Fruit fly (Drosophila melanogaster) whole organism, adult: ENCODE results near the gene Unr.

Experiments
- CG7045 ChIP-seq: fragments of 200-800 bp; sonication (Bioruptor generic); optimal IDR thresholded peaks from 2 replicates; lab custom pipeline; 2017; ENCODE audit warnings: missing biosample characterization, mild to moderate bottlenecking, missing genetic modification characterization
- cnc ChIP-seq, 2 experiments: fragments of >200 bp; optimal IDR thresholded peaks; 2 replicates each; lab custom pipeline; 2017
- ovo ChIP-seq: fragments of 200-800 bp; sonication (Bioruptor generic); optimal IDR thresholded peaks from 2 replicates; lab custom pipeline; 2016; ENCODE audit warnings: missing biosample characterization, missing genetic modification characterization
- pad ChIP-seq: fragments of 200-800 bp; sonication (Bioruptor generic); optimal IDR thresholded peaks from 3 replicates; lab custom pipeline; 2017; ENCODE audit warnings: missing biosample characterization, missing genetic modification characterization, mild to moderate bottlenecking, moderate library complexity, missing genetic modification reagents

DNA sequence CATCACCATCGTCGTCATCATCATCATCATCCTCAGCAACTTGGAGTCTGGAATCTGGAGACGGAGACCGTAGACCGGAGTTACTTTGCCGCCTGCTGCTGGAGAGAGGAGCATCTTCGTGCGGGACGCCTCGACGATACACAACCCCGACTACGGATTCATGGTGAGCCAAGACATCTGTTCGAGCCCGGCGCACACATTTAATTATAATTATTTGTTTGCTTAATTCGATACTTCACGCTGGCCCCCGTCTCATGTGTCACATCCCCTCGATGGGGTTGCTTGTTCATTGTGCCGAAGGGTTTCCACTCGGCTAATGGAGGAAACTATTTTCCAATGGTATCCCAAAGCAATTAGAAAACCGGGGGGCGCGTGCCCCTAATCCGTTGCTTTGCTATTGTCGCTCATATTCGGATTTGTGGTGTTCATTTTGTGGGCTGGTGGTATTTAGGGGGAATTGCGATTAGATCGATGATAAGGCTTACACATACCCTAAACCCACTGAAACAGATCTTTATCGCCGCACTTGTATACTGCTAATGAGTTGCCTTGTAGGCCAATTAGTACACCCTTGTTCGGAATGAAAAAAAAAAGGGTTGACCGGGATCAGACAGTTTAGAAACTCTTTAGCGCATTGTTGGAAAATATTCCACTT lies 9.9 kb upstream of the Unr start:
- TF ChIP-seq pad (GFP tag; lab: Kevin White, UChicago) = no peak
- no peak for TF ChIP-seq cnc (optimal IDR thresholded peaks at IDR 0.05; lab: Kevin White, UChicago)
- no peak for TF ChIP-seq ovo (GFP tag; lab: Kevin White, UChicago)
- TF ChIP-seq CG7045 (GFP tag; lab: Kevin White, UChicago) = no peak
